Worm (Caenorhabditis elegans) whole organism, L4 larva: Measurements from ENCODE around the gene soc-1.
"Not testable (repeated sequence)": the region's sequence is repeated elsewhere in the genome, so short reads cannot be mapped to it uniquely, and the experiment has no call there.

Experiments used
- D1046.2 ChIP-seq: fragments of 200-800 bp; sonication (Bioruptor generic); IDR thresholded peaks from 2 replicates; pipeline ENCODE4 v1.3.6; 2022; ENCODE audit warnings: missing genetic modification characterization, missing compliant biosample characterization
- F26F4.8 ChIP-seq: fragments of 200-800 bp; sonication (Bioruptor generic); conservative IDR thresholded peaks from 2 replicates; pipeline ENCODE4 v1.3.6; 2022; ENCODE audit warnings: missing genetic modification characterization, missing compliant biosample characterization
- F44E2.7 ChIP-seq: fragments of 200-800 bp; sonication (Bioruptor generic); IDR thresholded peaks from 2 replicates; pipeline ENCODE4 v2.1.2; 2022; ENCODE audit warnings: missing genetic modification characterization, missing compliant biosample characterization
- T26A8.4 ChIP-seq: fragments of 200-800 bp; sonication (Bioruptor generic); IDR thresholded peaks from 2 replicates; pipeline ENCODE4 v1.3.6; 2022; ENCODE audit warnings: missing genetic modification characterization, missing compliant biosample characterization
- Y105C5A.15 ChIP-seq: fragments of 200-800 bp; sonication (Bioruptor generic); IDR thresholded peaks from 2 replicates; pipeline ENCODE4 v1.3.6; 2022; ENCODE audit warnings: missing genetic modification characterization, missing compliant biosample characterization
- Y48G9A.11 ChIP-seq: fragments of 200-800 bp; sonication (Bioruptor generic); IDR thresholded peaks from 2 replicates; pipeline ENCODE4 v1.3.6; 2022; ENCODE audit warnings: missing genetic modification reagents, missing genetic modification characterization, missing compliant biosample characterization
- Y75B8A.6 ChIP-seq: fragments of 200-800 bp; sonication (Bioruptor generic); IDR thresholded peaks from 2 replicates; pipeline ENCODE4 v1.3.6; 2022; ENCODE audit warnings: missing genetic modification reagents, missing genetic modification characterization, missing compliant biosample characterization
- ZK337.2 ChIP-seq: fragments of 200-800 bp; sonication (Bioruptor generic); IDR thresholded peaks from 2 replicates; pipeline ENCODE4 v1.3.6; 2022; ENCODE audit warnings: missing genetic modification reagents, missing genetic modification characterization, missing compliant biosample characterization
- arid-1 ChIP-seq: fragments of 200-800 bp; sonication (Bioruptor generic); conservative IDR thresholded peaks from 2 replicates; pipeline ENCODE4 v1.3.6; 2022; ENCODE audit warnings: missing genetic modification reagents, missing genetic modification characterization, missing compliant biosample characterization
- ceh-44 ChIP-seq: fragments of 200-800 bp; sonication (Bioruptor generic); IDR thresholded peaks from 2 replicates; pipeline ENCODE4 v1.3.6; 2022; ENCODE audit warnings: missing genetic modification reagents, missing genetic modification characterization, missing compliant biosample characterization
- ctbp-1 ChIP-seq: fragments of 200-800 bp; sonication (Bioruptor generic); IDR thresholded peaks from 2 replicates; pipeline ENCODE4 v1.3.6; 2022; ENCODE audit warnings: missing genetic modification reagents, missing genetic modification characterization, missing compliant biosample characterization
- daf-16 ChIP-seq, 3 experiments: sonication (generic microtip); optimal IDR thresholded peaks; 2 replicates each; lab custom pipeline; 2016 to 2017; ENCODE audit warnings: missing genetic modification characterization in 3 of 3, missing genetic modification reagents in 3 of 3, mild to moderate bottlenecking in 2 of 3, missing compliant biosample characterization in 2 of 3, missing biosample characterization in 1 of 3, moderate library complexity in 1 of 3
- daf-8 ChIP-seq: fragments of 200-800 bp; sonication (Bioruptor generic); IDR thresholded peaks from 2 replicates; pipeline ENCODE4 v1.3.6; 2022; ENCODE audit warnings: missing genetic modification characterization, missing compliant biosample characterization
- dmd-6 ChIP-seq: fragments of 200-800 bp; sonication (Bioruptor generic); IDR thresholded peaks from 2 replicates; pipeline ENCODE4 v1.3.6; 2022; ENCODE audit warnings: missing genetic modification reagents, missing genetic modification characterization, missing compliant biosample characterization
- dmd-8 ChIP-seq: fragments of 200-800 bp; sonication (Bioruptor generic); IDR thresholded peaks from 2 replicates; pipeline ENCODE4 v1.3.6; 2022; ENCODE audit warnings: missing genetic modification characterization, missing compliant biosample characterization
- dmd-9 ChIP-seq: fragments of 200-800 bp; sonication (Bioruptor generic); IDR thresholded peaks from 2 replicates; pipeline ENCODE4 v1.3.6; 2022; ENCODE audit warnings: missing genetic modification reagents, missing genetic modification characterization, missing compliant biosample characterization
- dve-1 ChIP-seq: sonication (generic microtip); optimal IDR thresholded peaks from 2 replicates; lab custom pipeline; 2017; ENCODE audit warnings: antibody characterized with exemption, mild to moderate bottlenecking, missing genetic modification characterization, missing compliant biosample characterization; ENCODE audit not compliant: insufficient read depth
- egl-43 ChIP-seq: fragments of 200-800 bp; sonication (Bioruptor generic); IDR thresholded peaks from 2 replicates; pipeline ENCODE4 v1.3.6; 2022; ENCODE audit warnings: missing genetic modification reagents, missing genetic modification characterization, missing compliant biosample characterization
- hlh-11 ChIP-seq: fragments of 200-800 bp; sonication (Bioruptor generic); optimal IDR thresholded peaks from 2 replicates; lab custom pipeline; 2018; ENCODE audit warnings: mild to moderate bottlenecking, missing genetic modification characterization, missing compliant biosample characterization
- lim-7 ChIP-seq: fragments of 200-800 bp; sonication (Bioruptor generic); IDR thresholded peaks from 2 replicates; pipeline ENCODE4 v1.3.6; 2022; ENCODE audit warnings: missing genetic modification characterization, missing compliant biosample characterization
- lin-1 ChIP-seq: fragments of 200-800 bp; sonication (Bioruptor generic); IDR thresholded peaks from 2 replicates; pipeline ENCODE4 v1.3.6; 2022; ENCODE audit warnings: missing genetic modification reagents, missing genetic modification characterization, missing compliant biosample characterization
- lin-38 ChIP-seq: fragments of 200-800 bp; sonication (Bioruptor generic); IDR thresholded peaks from 2 replicates; pipeline ENCODE4 v1.3.6; 2022; ENCODE audit warnings: missing genetic modification reagents, missing genetic modification characterization, missing compliant biosample characterization
- lin-39 ChIP-seq: fragments of 150-350 bp; optimal IDR thresholded peaks from 2 replicates; lab custom pipeline; 2014; ENCODE audit warnings: missing biosample characterization, missing genetic modification reagents, missing genetic modification characterization
- madf-5 ChIP-seq, 2 experiments: fragments of 200-800 bp; sonication (Bioruptor generic); IDR thresholded peaks; 2 replicates each; pipeline ENCODE4 v1.3.6; 2022; ENCODE audit warnings: missing compliant biosample characterization in 2 of 2, missing genetic modification characterization in 2 of 2
- madf-9 ChIP-seq: fragments of 200-800 bp; sonication (Bioruptor generic); conservative IDR thresholded peaks from 2 replicates; pipeline ENCODE4 v1.3.6; 2022; ENCODE audit warnings: missing genetic modification reagents, missing genetic modification characterization, missing compliant biosample characterization
- mdt-29 ChIP-seq: fragments of 200-800 bp; sonication (Bioruptor generic); IDR thresholded peaks from 2 replicates; pipeline ENCODE4 v1.3.6; 2022; ENCODE audit warnings: missing genetic modification reagents, missing genetic modification characterization, missing compliant biosample characterization
- nhr-28 ChIP-seq: fragments of 150-350 bp; optimal IDR thresholded peaks from 2 replicates; lab custom pipeline; 2014; ENCODE audit warnings: missing biosample characterization, missing genetic modification characterization
- nhr-41 ChIP-seq: fragments of 200-800 bp; sonication (Bioruptor generic); IDR thresholded peaks from 2 replicates; pipeline ENCODE4 v1.3.6; 2022; ENCODE audit warnings: missing genetic modification reagents, missing genetic modification characterization, missing compliant biosample characterization
- nhr-77 ChIP-seq: fragments of 150-350 bp; optimal IDR thresholded peaks from 2 replicates; lab custom pipeline; 2014; ENCODE audit warnings: missing biosample characterization, missing genetic modification characterization
- pha-4 ChIP-seq, 2 experiments: fragments of 150-350 bp in 1 of 2; fragments of 200-800 bp in 1 of 2; sonication (Bioruptor generic) in 1 of 2; IDR thresholded peaks in 1 of 2; optimal IDR thresholded peaks in 1 of 2; 2 replicates each; pipeline versions ENCODE4 v1.3.6 to Lab custom; 2014 to 2022; ENCODE audit warnings: missing genetic modification characterization in 2 of 2, missing genetic modification reagents in 2 of 2, missing biosample characterization in 1 of 2, missing compliant biosample characterization in 1 of 2
- php-3 ChIP-seq: fragments of 200-800 bp; sonication (Bioruptor generic); IDR thresholded peaks from 2 replicates; pipeline ENCODE4 v1.3.6; 2022; ENCODE audit warnings: missing genetic modification reagents, missing genetic modification characterization, missing compliant biosample characterization
- pqm-1 ChIP-seq: sonication (generic microtip); optimal IDR thresholded peaks from 2 replicates; lab custom pipeline; 2017; ENCODE audit warnings: missing biosample characterization, missing genetic modification characterization
- saeg-2 ChIP-seq: fragments of 200-800 bp; sonication (Bioruptor generic); IDR thresholded peaks from 2 replicates; pipeline ENCODE4 v1.3.6; 2022; ENCODE audit warnings: missing genetic modification reagents, missing genetic modification characterization, missing compliant biosample characterization
- set-16 ChIP-seq: fragments of 200-800 bp; sonication (Bioruptor generic); IDR thresholded peaks from 2 replicates; pipeline ENCODE4 v1.3.6; 2022; ENCODE audit warnings: missing genetic modification reagents, missing genetic modification characterization, missing compliant biosample characterization
- snpc-1.2 ChIP-seq: fragments of 200-800 bp; sonication (Bioruptor generic); IDR thresholded peaks from 2 replicates; pipeline ENCODE4 v1.3.6; 2022; ENCODE audit warnings: missing genetic modification reagents, missing genetic modification characterization, missing compliant biosample characterization
- tag-97 ChIP-seq: fragments of 200-800 bp; sonication (Bioruptor generic); IDR thresholded peaks from 2 replicates; pipeline ENCODE4 v1.3.6; 2022; ENCODE audit warnings: missing genetic modification characterization, missing compliant biosample characterization
- tra-1 ChIP-seq: fragments of 200-800 bp; sonication (Bioruptor generic); IDR thresholded peaks from 2 replicates; pipeline ENCODE4 v1.3.6; 2022; ENCODE audit warnings: missing genetic modification reagents, missing genetic modification characterization, missing compliant biosample characterization
- vab-7 ChIP-seq: fragments of 200-800 bp; sonication (Bioruptor generic); IDR thresholded peaks from 2 replicates; pipeline ENCODE4 v1.3.6; 2022; ENCODE audit warnings: missing genetic modification reagents, missing genetic modification characterization, missing compliant biosample characterization
- zfp-3 ChIP-seq: fragments of 200-800 bp; sonication (Bioruptor generic); conservative IDR thresholded peaks from 2 replicates; pipeline ENCODE4 v1.3.6; 2022; ENCODE audit warnings: missing genetic modification reagents, missing genetic modification characterization, missing compliant biosample characterization

soc-1 gene

DNA sequence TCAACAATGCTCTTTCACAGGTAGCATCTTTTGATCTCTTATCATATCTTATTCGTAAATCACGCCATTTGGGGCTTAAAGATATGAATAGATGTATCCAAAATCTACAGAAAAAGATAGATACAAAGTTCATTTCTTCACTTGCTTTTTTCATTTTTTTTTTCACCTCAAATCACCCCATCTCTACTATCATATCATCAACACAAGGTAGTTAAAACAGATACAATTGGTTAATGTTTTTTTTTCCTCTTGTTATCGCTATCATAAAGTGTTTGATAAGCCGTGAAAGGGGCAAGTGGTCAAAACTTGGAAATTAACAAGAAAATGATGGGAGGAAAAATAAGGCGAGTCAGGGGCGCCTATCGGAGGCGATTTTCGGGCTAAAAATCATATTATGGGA lies 12.5 kb upstream of the soc-1 start:
- peak; percentile 73 for TF ChIP-seq dve-1
- no peak for TF ChIP-seq tra-1
- TF ChIP-seq nhr-28 (tag; lab: Kevin White, UChicago): peak; percentile 88
- peak; percentile 50 for TF ChIP-seq hlh-11
- TF ChIP-seq nhr-77 (tag; lab: Kevin White, UChicago): peak; percentile 74
- TF ChIP-seq tag-97 (GFP tag; lab: Robert Waterston, UW): no peak
- TF ChIP-seq vab-7: no peak
- TF ChIP-seq lin-1 (GFP tag; lab: Robert Waterston, UW): 0 out of 2 replicates have a peak, but pooled peaks have one; percentile 19
- TF ChIP-seq pqm-1 (tag; lab: Kevin White, UChicago): peak; percentile 66
- peak; percentile 26; the same call in 1 of the 2 replicates for TF ChIP-seq dmd-6 (GFP tag; lab: Robert Waterston, UW)
- no peak for TF ChIP-seq daf-16 (GFP tag; optimal IDR thresholded peaks at IDR 0.05; lab: Kevin White, UChicago)
- peak; percentile 74 for TF ChIP-seq daf-16 (tag; optimal IDR thresholded peaks at IDR 0.05; lab: Kevin White, UChicago)
- peak; percentile 53; the same call in 1 of the 2 replicates for TF ChIP-seq php-3 (GFP tag; lab: Robert Waterston, UW)
- TF ChIP-seq lin-39: no peak

DNA sequence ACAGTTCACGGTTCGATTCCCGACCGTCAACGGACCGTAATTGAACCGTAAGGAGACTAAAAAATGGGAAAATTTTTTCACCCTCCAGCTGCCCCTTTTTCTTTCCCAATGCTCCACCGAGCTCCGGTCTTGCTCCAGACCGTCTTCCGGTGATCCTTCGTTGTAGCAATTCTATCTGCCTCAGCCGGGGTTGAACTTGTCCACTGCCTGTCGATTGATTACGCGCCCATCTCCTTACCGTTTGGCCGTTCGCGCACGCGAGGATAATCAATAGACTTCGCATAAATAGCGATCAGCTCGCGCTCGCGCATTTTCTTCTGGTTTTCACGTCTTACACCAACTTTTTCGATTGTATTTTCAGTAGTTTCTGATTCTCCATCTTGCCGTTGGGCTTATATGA lies 9.9 kb upstream of the soc-1 start:
- TF ChIP-seq dmd-9 (GFP tag; lab: Robert Waterston, UW): 0 out of 2 replicates have a peak, but pooled peaks have one; percentile 5
- TF ChIP-seq daf-8: 0 out of 2 replicates have a peak, but pooled peaks have one; percentile 29
- peak; percentile 54 for TF ChIP-seq Y48G9A.11 (GFP tag; lab: Robert Waterston, UW)
- peak; percentile 96 for TF ChIP-seq dmd-8 (GFP tag; lab: Robert Waterston, UW)
- 0 out of 2 replicates have a peak, but pooled peaks have one; percentile 28 for TF ChIP-seq mdt-29 (GFP tag; lab: Robert Waterston, UW)
- TF ChIP-seq Y105C5A.15: peak; percentile 83; the same call in 1 of the 2 replicates
- peak; percentile 64; the same call in 1 of the 2 replicates for TF ChIP-seq nhr-41 (GFP tag; lab: Robert Waterston, UW)
- peak; percentile 78 for TF ChIP-seq ceh-44
- 0 out of 2 replicates have a peak, but pooled peaks have one; percentile 16 for TF ChIP-seq dmd-6 (GFP tag; lab: Robert Waterston, UW)
- TF ChIP-seq F26F4.8: peak; percentile 90; the same call in 1 of the 2 replicates
- TF ChIP-seq arid-1 (GFP tag; lab: Robert Waterston, UW): peak; percentile 70
- TF ChIP-seq egl-43 (GFP tag; lab: Robert Waterston, UW): peak; percentile 95
- TF ChIP-seq Y75B8A.6: 0 out of 2 replicates have a peak, but pooled peaks have one; percentile 32
- TF ChIP-seq ctbp-1 (GFP tag; lab: Robert Waterston, UW): 0 out of 2 replicates have a peak, but pooled peaks have one; percentile 42
- peak; percentile 44 to 89; a peak in 3 of 4 replicates for TF ChIP-seq madf-5 (GFP tag; IDR thresholded peaks at IDR 0.05; lab: Robert Waterston, UW)
- TF ChIP-seq snpc-1.2 (GFP tag; lab: Robert Waterston, UW): peak; percentile 82
- TF ChIP-seq T26A8.4 (GFP tag; lab: Robert Waterston, UW): 0 out of 2 replicates have a peak, but pooled peaks have one; percentile 22
- TF ChIP-seq D1046.2 (GFP tag; lab: Robert Waterston, UW): 0 out of 2 replicates have a peak, but pooled peaks have one; percentile 29
- peak; percentile 58; the same call in 1 of the 2 replicates for TF ChIP-seq madf-9 (GFP tag; lab: Robert Waterston, UW)
- 0 out of 2 replicates have a peak, but pooled peaks have one; percentile 51 for TF ChIP-seq tra-1
- TF ChIP-seq pha-4 (GFP tag; IDR thresholded peaks at IDR 0.05; lab: Robert Waterston, UW): peak; percentile 79
- not testable (repeated sequence) for TF ChIP-seq pha-4 (tag; optimal IDR thresholded peaks at IDR 0.05; lab: Kevin White, UChicago)
- TF ChIP-seq set-16 (GFP tag; lab: Robert Waterston, UW): peak; percentile 58
- TF ChIP-seq vab-7: peak; percentile 79
- peak; percentile 64; the same call in 1 of the 2 replicates for TF ChIP-seq ZK337.2 (GFP tag; lab: Robert Waterston, UW)
- peak; percentile 87; the same call in 1 of the 2 replicates for TF ChIP-seq F44E2.7 (GFP tag; lab: Robert Waterston, UW)
- TF ChIP-seq zfp-3: 0 out of 2 replicates have a peak, but pooled peaks have one; percentile 21
- TF ChIP-seq lin-38 (GFP tag; lab: Robert Waterston, UW): peak; percentile 77
- TF ChIP-seq lim-7 (GFP tag; lab: Robert Waterston, UW): peak; percentile 80
- peak; percentile 55; the same call in 1 of the 2 replicates for TF ChIP-seq saeg-2 (GFP tag; lab: Robert Waterston, UW)
- peak; percentile 50; the same call in 1 of the 2 replicates for TF ChIP-seq php-3 (GFP tag; lab: Robert Waterston, UW)
